Worm (Caenorhabditis elegans): Measurements from ENCODE around the gene snt-7.
A peak's percentile ranks its signal among the peaks of the same experiment; 100 is the strongest.

DNA sequence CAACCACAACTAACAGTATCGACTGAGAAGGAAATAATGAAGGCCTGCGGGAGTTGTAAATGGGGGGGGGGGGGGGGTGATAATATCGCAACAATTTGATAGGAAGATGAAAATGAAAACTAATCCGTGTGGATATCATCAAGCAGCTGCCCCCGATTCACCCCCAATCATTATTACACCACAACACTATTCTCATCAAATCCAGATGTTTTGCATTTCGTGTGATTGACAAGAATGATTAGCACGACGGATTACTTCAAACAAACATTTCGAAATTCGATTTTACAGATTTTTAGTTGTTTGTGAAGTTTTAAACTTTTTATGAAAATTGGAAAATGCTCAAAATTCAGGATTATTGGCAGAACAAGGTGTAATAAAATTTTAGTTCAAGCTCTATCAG lies 25.2 kb upstream of the snt-7 start:
- TF ChIP-seq nhr-237 (tag; optimal IDR thresholded peaks at IDR 0.05) (no peak), elt-2 (tag; optimal IDR thresholded peaks at IDR 0.05) (no peak), skn-1 (tag; optimal IDR thresholded peaks at IDR 0.05) (peak; percentile 2), nhr-77 (tag; optimal IDR thresholded peaks at IDR 0.05) (no peak), elt-3 (tag; optimal IDR thresholded peaks at IDR 0.05) (no peak), nhr-28 (tag; optimal IDR thresholded peaks at IDR 0.05) (no peak), dpl-1 (GFP tag; optimal IDR thresholded peaks at IDR 0.05) (no peak), unc-62 (GFP tag; optimal IDR thresholded peaks at IDR 0.05) (no peak), snpc-4 (tag; optimal IDR thresholded peaks at IDR 0.05) (no peak)

Data from whole organism, L1 larva.